Fruit fly (Drosophila melanogaster) Kc167 (cell line): ENCODE measurements around the gene hgo.

Experiments
- Myc ChIP-seq: fragments of >200 bp; optimal IDR thresholded peaks from 2 replicates; lab custom pipeline; 2017; ENCODE audit warnings: missing external identifiers
- Sin3A ChIP-seq: fragments of >200 bp; optimal IDR thresholded peaks from 2 replicates; lab custom pipeline; 2018; ENCODE audit warnings: missing external identifiers
- h ChIP-seq: fragments of >200 bp; optimal IDR thresholded peaks from 3 replicates; lab custom pipeline; 2018; ENCODE audit warnings: missing external identifiers
- insv ChIP-seq: fragments of >200 bp; optimal IDR thresholded peaks from 3 replicates; lab custom pipeline; 2018; ENCODE audit warnings: missing external identifiers
- psq ChIP-seq: fragments of >200 bp; optimal IDR thresholded peaks from 2 replicates; lab custom pipeline; 2017; ENCODE audit warnings: missing external identifiers
- ttk ChIP-seq: sonication (Bioruptor generic); optimal IDR thresholded peaks from 2 replicates; lab custom pipeline; 2017; ENCODE audit warnings: missing external identifiers

Gene hgo

DNA sequence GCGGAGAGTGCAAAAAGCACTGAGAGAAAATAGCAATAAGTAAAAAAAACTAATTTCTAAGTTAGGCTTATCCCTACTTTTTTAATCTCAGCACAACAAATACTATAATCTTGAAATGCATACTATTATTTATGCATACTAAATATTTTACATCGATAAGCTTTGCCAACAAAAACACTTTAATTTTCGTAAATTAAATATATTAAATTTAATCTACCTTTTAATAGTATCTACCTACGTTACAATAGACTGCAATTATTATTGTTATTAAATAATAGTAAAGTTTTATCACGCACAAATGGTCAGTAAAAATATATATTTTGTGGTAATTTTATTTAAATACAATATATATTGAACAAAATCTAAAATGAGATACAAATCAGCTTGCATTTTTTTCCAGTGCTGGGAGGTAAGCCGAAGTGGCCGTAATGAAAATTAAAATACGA lies 46.0 kb downstream of the hgo start:
- TF ChIP-seq ttk (lab: Kevin White, UChicago), result no peak

DNA sequence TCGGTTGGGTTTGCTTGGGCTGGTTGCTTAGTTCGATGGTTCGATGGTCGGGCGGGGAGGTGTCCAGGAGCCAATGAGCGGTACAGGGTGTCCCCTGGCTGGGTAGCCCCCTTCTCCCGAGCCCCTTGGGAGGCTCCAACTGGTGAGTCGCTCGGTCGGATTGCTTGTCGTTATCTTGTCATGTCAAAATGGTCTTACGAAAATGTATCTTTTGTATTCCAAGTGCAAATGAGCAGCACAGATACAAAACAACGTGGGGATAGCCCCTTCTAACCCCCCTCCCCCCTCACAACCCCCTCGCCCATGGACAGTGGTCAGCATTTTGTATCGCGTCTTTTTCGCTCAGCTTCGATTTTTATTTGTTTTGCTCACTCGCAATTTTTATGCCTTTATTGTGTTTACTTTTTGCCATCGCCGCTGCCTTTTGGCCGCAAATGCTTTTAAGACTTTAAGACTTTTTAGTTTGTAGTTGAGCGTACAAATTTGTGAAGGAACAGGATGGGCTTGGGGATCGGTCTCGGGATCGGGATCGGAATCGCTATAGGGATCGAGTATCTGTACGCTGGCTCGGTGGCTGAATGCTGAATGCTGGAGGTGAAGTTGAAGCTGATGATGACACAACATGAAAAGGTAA lies 46.5 kb downstream of the hgo start:
- TF ChIP-seq Myc (lab: Kevin White, UChicago), result no peak

DNA sequence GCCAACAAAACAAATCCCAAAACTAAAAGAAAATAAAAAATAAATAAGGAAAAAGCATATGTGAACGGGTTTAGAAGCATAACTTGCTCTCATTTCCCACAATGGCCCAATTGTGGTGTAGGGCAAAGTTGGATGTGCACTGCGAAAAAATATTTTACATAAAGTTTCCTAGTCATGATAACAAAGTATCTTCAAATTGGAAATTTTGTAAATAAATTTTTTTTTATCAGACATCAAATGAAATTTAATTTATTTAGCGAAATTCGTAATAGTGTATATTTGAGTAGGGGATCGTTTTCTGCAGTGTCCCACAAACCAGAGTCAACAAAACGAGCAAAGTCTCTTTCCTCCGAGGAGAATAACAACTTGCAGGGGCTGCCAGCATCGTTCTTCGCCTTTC lies 48.0 kb downstream of the hgo start:
- TF ChIP-seq psq (no peak), ttk (lab: Kevin White, UChicago) (no peak), h (lab: Kevin White, UChicago) (no peak), Sin3A (lab: Kevin White, UChicago) (no peak), Myc (lab: Kevin White, UChicago) (no peak), insv (lab: Kevin White, UChicago) (no peak)
